Fruit fly (Drosophila melanogaster): ENCODE measurements around the gene CG13482.

CG13482 gene

dm6 chr3L:14329042-14329441, at the start of gene CG13482:
Gene CG13482, plus strand, starts transcription at chr3L:14329346.
- TF ChIP-seq h (optimal IDR thresholded peaks at IDR 0.05) (no peak), psq (optimal IDR thresholded peaks at IDR 0.05) (no peak), Myc (optimal IDR thresholded peaks at IDR 0.05) (no peak), ttk (optimal IDR thresholded peaks at IDR 0.05) (no peak), Sin3A (optimal IDR thresholded peaks at IDR 0.05) (no peak), insv (optimal IDR thresholded peaks at IDR 0.05) (no peak)

DNA sequence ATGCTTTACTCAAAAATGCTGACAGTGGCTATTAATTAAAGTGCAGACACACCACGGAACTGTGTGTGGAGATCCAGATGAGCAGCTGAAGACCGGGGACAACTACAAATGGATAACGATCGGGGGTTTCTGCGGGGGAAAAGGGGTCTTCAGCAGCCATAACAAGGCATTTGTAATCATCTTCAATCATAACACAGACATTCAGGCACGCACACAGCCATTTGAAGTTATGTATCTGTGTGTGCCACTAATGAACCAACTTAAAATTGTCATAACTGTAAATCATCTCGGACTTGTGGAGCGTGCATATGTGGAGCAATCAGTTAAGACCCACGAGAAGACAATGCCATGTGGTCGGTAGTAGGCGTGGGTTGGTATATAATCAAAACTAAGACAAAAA, 47.0 kb upstream of the CG13482 start:
- no peak for TF ChIP-seq psq (optimal IDR thresholded peaks at IDR 0.05)
- no peak for TF ChIP-seq Myc (optimal IDR thresholded peaks at IDR 0.05)
- TF ChIP-seq h (optimal IDR thresholded peaks at IDR 0.05) = no peak
- no peak for TF ChIP-seq insv (optimal IDR thresholded peaks at IDR 0.05)
- TF ChIP-seq Sin3A (optimal IDR thresholded peaks at IDR 0.05) = no peak
- TF ChIP-seq ttk (optimal IDR thresholded peaks at IDR 0.05) = no peak

DNA sequence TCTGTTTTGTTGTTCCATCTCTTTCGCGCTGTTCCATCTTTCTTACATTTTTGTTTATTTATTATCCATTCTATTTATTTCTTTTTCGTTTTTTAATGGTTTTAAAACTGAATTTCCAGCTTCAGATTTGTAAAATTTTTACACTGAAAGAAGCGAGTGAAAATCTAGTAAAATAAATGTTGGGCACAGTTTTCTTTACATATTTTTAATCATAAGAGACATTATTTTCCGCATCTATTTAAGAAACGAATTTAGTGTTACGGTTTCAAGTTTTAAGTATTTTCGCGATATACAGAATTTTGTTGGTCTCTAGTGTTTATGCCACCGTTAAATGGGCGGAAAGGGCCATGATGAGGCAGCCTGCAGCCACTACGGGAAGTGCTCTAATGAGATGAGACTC, 41.3 kb upstream of the CG13482 start:
- TF ChIP-seq insv (optimal IDR thresholded peaks at IDR 0.05) (no peak), psq (optimal IDR thresholded peaks at IDR 0.05) (no peak), Sin3A (optimal IDR thresholded peaks at IDR 0.05) (no peak), h (optimal IDR thresholded peaks at IDR 0.05) (no peak), Myc (optimal IDR thresholded peaks at IDR 0.05) (no peak), ttk (optimal IDR thresholded peaks at IDR 0.05) (no peak)

dm6 chr3L:14296433-14296832, 32.7 kb upstream of the CG13482 start:
- no peak for TF ChIP-seq insv (optimal IDR thresholded peaks at IDR 0.05)
- TF ChIP-seq h (optimal IDR thresholded peaks at IDR 0.05) = no peak
- no peak for TF ChIP-seq Sin3A (optimal IDR thresholded peaks at IDR 0.05)
- no peak for TF ChIP-seq ttk (optimal IDR thresholded peaks at IDR 0.05)
- TF ChIP-seq psq (optimal IDR thresholded peaks at IDR 0.05) = no peak
- TF ChIP-seq Myc (optimal IDR thresholded peaks at IDR 0.05) = no peak

DNA sequence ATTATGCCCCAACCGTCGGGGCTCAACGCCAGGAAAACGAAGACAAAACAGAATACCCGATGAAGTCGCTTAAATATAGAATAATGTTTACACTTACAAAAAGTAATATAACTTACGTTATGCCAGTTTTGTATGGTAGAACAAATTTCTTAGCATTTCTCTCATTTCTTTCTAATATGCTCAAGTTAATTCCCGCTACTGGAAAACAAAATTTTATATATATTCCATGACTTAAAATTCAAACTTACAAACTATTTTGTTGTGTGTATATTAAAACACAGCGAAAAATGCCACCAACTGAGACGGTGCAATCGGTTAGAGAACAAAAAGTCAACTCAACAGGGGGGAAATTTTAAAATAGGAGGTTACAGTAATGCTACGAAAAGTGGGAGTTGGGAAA, 31.7 kb upstream of the CG13482 start:
- no peak for TF ChIP-seq h (optimal IDR thresholded peaks at IDR 0.05)
- no peak for TF ChIP-seq psq (optimal IDR thresholded peaks at IDR 0.05)
- no peak for TF ChIP-seq Myc (optimal IDR thresholded peaks at IDR 0.05)
- no peak for TF ChIP-seq Sin3A (optimal IDR thresholded peaks at IDR 0.05)
- TF ChIP-seq insv (optimal IDR thresholded peaks at IDR 0.05) = no peak
- TF ChIP-seq ttk (optimal IDR thresholded peaks at IDR 0.05) = no peak

dm6 chr3L:14298044-14298443, 31.1 kb upstream of the CG13482 start:
- TF ChIP-seq insv (optimal IDR thresholded peaks at IDR 0.05) = no peak
- no peak for TF ChIP-seq Myc (optimal IDR thresholded peaks at IDR 0.05)
- no peak for TF ChIP-seq ttk (optimal IDR thresholded peaks at IDR 0.05)
- no peak for TF ChIP-seq psq (optimal IDR thresholded peaks at IDR 0.05)
- TF ChIP-seq h (optimal IDR thresholded peaks at IDR 0.05) = no peak
- no peak for TF ChIP-seq Sin3A (optimal IDR thresholded peaks at IDR 0.05)

dm6 chr3L:14300696-14301319, 28.3 kb upstream of the CG13482 start:
- TF ChIP-seq Sin3A (optimal IDR thresholded peaks at IDR 0.05) (no peak), ttk (optimal IDR thresholded peaks at IDR 0.05) (no peak), insv (optimal IDR thresholded peaks at IDR 0.05) (no peak), h (optimal IDR thresholded peaks at IDR 0.05) (no peak), Myc (optimal IDR thresholded peaks at IDR 0.05) (no peak), psq (optimal IDR thresholded peaks at IDR 0.05) (no peak)

- no peak for TF ChIP-seq insv (optimal IDR thresholded peaks at IDR 0.05)
Measured at dm6 chr3L:14301609-14302008, 27.5 kb upstream of the CG13482 start.

- TF ChIP-seq psq (optimal IDR thresholded peaks at IDR 0.05) = no peak
- no peak for TF ChIP-seq Myc (optimal IDR thresholded peaks at IDR 0.05)
- TF ChIP-seq h (optimal IDR thresholded peaks at IDR 0.05) = no peak
- TF ChIP-seq insv (optimal IDR thresholded peaks at IDR 0.05) = no peak
- TF ChIP-seq Sin3A (optimal IDR thresholded peaks at IDR 0.05) = no peak
- no peak for TF ChIP-seq ttk (optimal IDR thresholded peaks at IDR 0.05)
Measured at dm6 chr3L:14303225-14303624, 25.9 kb upstream of the CG13482 start.

DNA sequence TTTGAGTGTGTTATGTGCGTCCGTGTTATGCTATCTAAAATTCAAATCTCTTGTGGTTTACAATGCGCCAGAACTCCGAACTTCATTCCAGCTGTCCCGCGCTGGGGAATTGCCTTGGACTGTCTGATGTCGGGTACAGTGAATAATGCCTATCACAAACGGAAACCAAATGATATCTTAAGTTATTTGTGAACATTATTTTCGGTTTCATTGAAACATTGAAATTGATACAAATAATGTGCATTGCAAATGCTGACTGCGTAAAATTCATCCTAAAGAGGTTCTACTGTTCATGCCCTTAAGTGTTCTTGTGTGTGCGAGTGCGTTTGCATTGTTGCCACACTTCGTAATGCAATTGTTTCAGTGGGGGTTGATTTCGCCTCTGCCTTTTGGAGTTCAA, 25.3 kb upstream of the CG13482 start:
- no peak for TF ChIP-seq Sin3A (optimal IDR thresholded peaks at IDR 0.05)
- TF ChIP-seq psq (optimal IDR thresholded peaks at IDR 0.05) = no peak
- no peak for TF ChIP-seq h (optimal IDR thresholded peaks at IDR 0.05)
- TF ChIP-seq ttk (optimal IDR thresholded peaks at IDR 0.05) = no peak
- no peak for TF ChIP-seq insv (optimal IDR thresholded peaks at IDR 0.05)
- TF ChIP-seq Myc (optimal IDR thresholded peaks at IDR 0.05) = no peak

DNA sequence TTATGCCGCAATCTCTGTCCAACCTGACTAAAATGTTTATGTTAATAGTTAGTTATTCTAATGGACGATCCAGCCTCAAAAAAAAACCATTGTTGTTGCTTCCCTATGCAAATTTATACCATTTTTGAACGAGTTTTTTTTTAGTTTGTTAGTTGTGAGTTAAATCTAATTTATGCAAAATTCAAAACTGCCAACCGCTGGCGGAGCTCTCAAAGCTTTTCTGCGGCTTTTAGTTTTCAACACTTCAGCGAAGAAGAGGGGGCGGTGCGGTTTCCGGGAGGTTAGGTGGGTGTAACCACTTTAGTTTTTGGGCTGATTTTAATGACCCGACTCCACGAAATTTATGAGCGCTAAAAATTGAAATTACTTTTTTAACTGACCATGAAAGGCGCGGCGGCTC, 20.1 kb upstream of the CG13482 start:
- TF ChIP-seq insv (optimal IDR thresholded peaks at IDR 0.05) (no peak), Myc (optimal IDR thresholded peaks at IDR 0.05) (no peak), ttk (optimal IDR thresholded peaks at IDR 0.05) (no peak), h (optimal IDR thresholded peaks at IDR 0.05) (no peak), psq (optimal IDR thresholded peaks at IDR 0.05) (no peak), Sin3A (optimal IDR thresholded peaks at IDR 0.05) (no peak)

dm6 chr3L:14319192-14319591, 10.0 kb upstream of the CG13482 start:
- TF ChIP-seq Myc (optimal IDR thresholded peaks at IDR 0.05) (no peak), insv (optimal IDR thresholded peaks at IDR 0.05) (no peak), Sin3A (optimal IDR thresholded peaks at IDR 0.05) (no peak), psq (optimal IDR thresholded peaks at IDR 0.05) (no peak), h (optimal IDR thresholded peaks at IDR 0.05) (no peak), ttk (optimal IDR thresholded peaks at IDR 0.05) (no peak)

dm6 chr3L:14320571-14320970, 8.6 kb upstream of the CG13482 start:
- TF ChIP-seq insv (optimal IDR thresholded peaks at IDR 0.05) = no peak
- no peak for TF ChIP-seq psq (optimal IDR thresholded peaks at IDR 0.05)
- TF ChIP-seq Myc (optimal IDR thresholded peaks at IDR 0.05) = no peak
- no peak for TF ChIP-seq h (optimal IDR thresholded peaks at IDR 0.05)
- TF ChIP-seq ttk (optimal IDR thresholded peaks at IDR 0.05) = no peak
- TF ChIP-seq Sin3A (optimal IDR thresholded peaks at IDR 0.05) = no peak
